Fruit fly (Drosophila melanogaster) whole organism, adult: ENCODE measurements around the gene CG13012.

ENCODE experiments used
- CG11617 ChIP-seq: fragments of 200-800 bp; sonication (Bioruptor generic); optimal IDR thresholded peaks from 2 replicates; lab custom pipeline; 2017; ENCODE audit warnings: mild to moderate bottlenecking, missing biosample characterization, missing genetic modification reagents, missing genetic modification characterization
- CG12768 ChIP-seq: fragments of 200-800 bp; sonication (Bioruptor generic); optimal IDR thresholded peaks from 2 replicates; lab custom pipeline; 2017; ENCODE audit warnings: missing biosample characterization, missing genetic modification characterization, mild to moderate bottlenecking, moderate library complexity, missing genetic modification reagents
- CG14711 ChIP-seq: fragments of 200-800 bp; sonication (Bioruptor generic); optimal IDR thresholded peaks from 2 replicates; lab custom pipeline; 2018; ENCODE audit warnings: missing biosample characterization, mild to moderate bottlenecking, missing genetic modification characterization, moderate library complexity
- CG1620 ChIP-seq: fragments of 200-800 bp; sonication (Bioruptor generic); optimal IDR thresholded peaks from 2 replicates; lab custom pipeline; 2016; ENCODE audit warnings: missing biosample characterization, missing genetic modification characterization
- CG33017 ChIP-seq: fragments of 200-800 bp; sonication (Bioruptor generic); optimal IDR thresholded peaks from 2 replicates; lab custom pipeline; 2018; ENCODE audit warnings: missing biosample characterization, mild to moderate bottlenecking, missing genetic modification characterization, moderate library complexity
- CG5204 ChIP-seq: fragments of 200-800 bp; sonication (Bioruptor generic); optimal IDR thresholded peaks from 2 replicates; lab custom pipeline; 2016; ENCODE audit warnings: missing biosample characterization, missing genetic modification characterization
- CG7045 ChIP-seq: fragments of 200-800 bp; sonication (Bioruptor generic); optimal IDR thresholded peaks from 2 replicates; lab custom pipeline; 2017; ENCODE audit warnings: missing biosample characterization, mild to moderate bottlenecking, missing genetic modification characterization
- CG7101 ChIP-seq: fragments of 200-800 bp; sonication (Bioruptor generic); optimal IDR thresholded peaks from 2 replicates; lab custom pipeline; 2018; ENCODE audit warnings: missing biosample characterization, mild to moderate bottlenecking, missing genetic modification characterization, moderate library complexity
- Clk ChIP-seq: fragments of 200-800 bp; sonication (Bioruptor generic); optimal IDR thresholded peaks from 2 replicates; lab custom pipeline; 2017; ENCODE audit warnings: missing biosample characterization, missing genetic modification characterization
- Crg-1 ChIP-seq: fragments of 200-800 bp; sonication (Bioruptor generic); optimal IDR thresholded peaks from 2 replicates; lab custom pipeline; 2016; ENCODE audit warnings: missing biosample characterization, missing genetic modification characterization
- Hr96 ChIP-seq: fragments of 200-800 bp; sonication (Bioruptor generic); optimal IDR thresholded peaks from 2 replicates; lab custom pipeline; 2016; ENCODE audit warnings: missing biosample characterization, missing genetic modification characterization
- Mnt ChIP-seq: fragments of 200-800 bp; sonication (Bioruptor generic); optimal IDR thresholded peaks from 2 replicates; lab custom pipeline; 2016; ENCODE audit warnings: missing biosample characterization, mild to moderate bottlenecking, missing genetic modification characterization
- bab1 ChIP-seq: fragments of 200-800 bp; sonication (Bioruptor generic); optimal IDR thresholded peaks from 3 replicates; lab custom pipeline; 2019; ENCODE audit warnings: missing biosample characterization, mild to moderate bottlenecking, missing genetic modification characterization, moderate library complexity
- cic ChIP-seq: fragments of 200-800 bp; sonication (Bioruptor generic); optimal IDR thresholded peaks from 2 replicates; lab custom pipeline; 2017; ENCODE audit warnings: missing biosample characterization, mild to moderate bottlenecking, missing genetic modification characterization, moderate library complexity
- cnc ChIP-seq, 2 experiments: fragments of >200 bp; optimal IDR thresholded peaks; 2 replicates each; lab custom pipeline; 2017
- kay ChIP-seq: fragments of 200-800 bp; sonication (Bioruptor generic); peaks from one replicate; lab custom pipeline; 2016; ENCODE audit warnings: missing biosample characterization, missing genetic modification characterization, borderline replicate concordance
- ovo ChIP-seq: fragments of 200-800 bp; sonication (Bioruptor generic); optimal IDR thresholded peaks from 2 replicates; lab custom pipeline; 2016; ENCODE audit warnings: missing biosample characterization, missing genetic modification characterization
- pad ChIP-seq: fragments of 200-800 bp; sonication (Bioruptor generic); optimal IDR thresholded peaks from 3 replicates; lab custom pipeline; 2017; ENCODE audit warnings: missing biosample characterization, missing genetic modification characterization, mild to moderate bottlenecking, moderate library complexity, missing genetic modification reagents
- tj ChIP-seq: fragments of 200-800 bp; sonication (Bioruptor generic); optimal IDR thresholded peaks from 3 replicates; lab custom pipeline; 2017; ENCODE audit warnings: missing biosample characterization, mild to moderate bottlenecking, missing genetic modification characterization, moderate library complexity
- toe ChIP-seq: fragments of 200-800 bp; sonication (Bioruptor generic); optimal IDR thresholded peaks from 2 replicates; lab custom pipeline; 2016; ENCODE audit warnings: missing biosample characterization, missing genetic modification characterization

The CG13012 gene

dm6 chrX:16655724-16656235 lies 20.8 kb downstream of the CG13012 start:
- TF ChIP-seq ovo (GFP tag; lab: Kevin White, UChicago) (peak; percentile 73), pad (peak; percentile 5), cnc (optimal IDR thresholded peaks at IDR 0.05; lab: Kevin White, UChicago) (peak; percentile 43 to 44), toe (no peak), Mnt (GFP tag; lab: Kevin White, UChicago) (peak; percentile 96), CG5204 (GFP tag; lab: Kevin White, UChicago) (no peak), cic (peak; percentile 98), tj (peak; percentile 82), CG7101 (tag; lab: Kevin White, UChicago) (peak; percentile 4), bab1 (peak; percentile 9)

- TF ChIP-seq CG12768 (GFP tag; lab: Kevin White, UChicago) (no peak), tj (peak; percentile 44)
Measured at dm6 chrX:16654931-16655409, 21.6 kb downstream of the CG13012 start, which contains the start of the genes Nemp and r. Gene Nemp (minus strand): TSS chrX:16655015. Gene r (plus strand): TSS chrX:16655359.

dm6 chrX:16651625-16652024 lies 24.9 kb downstream of the CG13012 start:
- no peak for TF ChIP-seq CG7101 (tag; lab: Kevin White, UChicago)
- no peak for TF ChIP-seq CG11617 (GFP tag; lab: Kevin White, UChicago)
- TF ChIP-seq CG33017 (tag; lab: Kevin White, UChicago) = no peak
- TF ChIP-seq CG1620 (GFP tag; lab: Kevin White, UChicago) = no peak
- TF ChIP-seq toe = no peak

DNA sequence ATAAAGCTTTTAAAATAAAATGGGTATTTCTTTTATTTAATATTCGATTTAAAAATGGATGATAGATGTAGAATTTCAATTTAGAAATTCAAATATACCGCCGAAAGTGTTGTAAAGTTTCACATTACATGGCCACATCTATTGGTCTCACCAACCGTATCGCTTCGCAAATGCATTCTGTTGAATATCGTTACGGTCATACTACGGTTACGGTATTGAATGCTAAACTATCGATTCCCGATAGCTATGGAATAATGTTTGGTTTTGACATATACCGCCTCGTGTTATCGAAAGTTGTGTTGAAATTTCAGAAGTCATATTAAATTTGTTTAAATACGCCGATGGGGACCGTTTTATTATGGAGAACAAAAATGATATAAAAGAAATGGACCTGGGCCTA lies 25.5 kb downstream of the CG13012 start, which contains the start of the genes CG32573 and CG42512:
Gene CG32573, plus strand, starts transcription at position 279 of the 400 bp plus-strand sequence.
Gene CG42512, plus strand, starts transcription at position 279 of the 400 bp plus-strand sequence.
- TF ChIP-seq CG12768 (GFP tag; lab: Kevin White, UChicago) = no peak
- TF ChIP-seq Mnt (GFP tag; lab: Kevin White, UChicago) = no peak
- peak; percentile 41 for TF ChIP-seq Crg-1 (GFP tag; lab: Kevin White, UChicago)
- no peak for TF ChIP-seq cic
- TF ChIP-seq CG7101 (tag; lab: Kevin White, UChicago) = peak; percentile 41
- no peak for TF ChIP-seq Clk (GFP tag; lab: Kevin White, UChicago)
- no peak for TF ChIP-seq kay
- no peak for TF ChIP-seq CG33017 (tag; lab: Kevin White, UChicago)
- peak; percentile 29 for TF ChIP-seq pad
- no peak for TF ChIP-seq toe
- no peak for TF ChIP-seq ovo (GFP tag; lab: Kevin White, UChicago)
- TF ChIP-seq CG7045 (GFP tag; lab: Kevin White, UChicago) = no peak
- TF ChIP-seq CG14711 = peak; percentile 4
- TF ChIP-seq CG11617 (GFP tag; lab: Kevin White, UChicago) = no peak
- TF ChIP-seq CG1620 (GFP tag; lab: Kevin White, UChicago) = no peak
- TF ChIP-seq tj = no peak
- TF ChIP-seq Hr96 (GFP tag; lab: Kevin White, UChicago) = no peak
- TF ChIP-seq bab1 = peak; percentile 35
- TF ChIP-seq cnc (optimal IDR thresholded peaks at IDR 0.05; lab: Kevin White, UChicago) = no peak
- peak; percentile 12 for TF ChIP-seq CG5204 (GFP tag; lab: Kevin White, UChicago)

DNA sequence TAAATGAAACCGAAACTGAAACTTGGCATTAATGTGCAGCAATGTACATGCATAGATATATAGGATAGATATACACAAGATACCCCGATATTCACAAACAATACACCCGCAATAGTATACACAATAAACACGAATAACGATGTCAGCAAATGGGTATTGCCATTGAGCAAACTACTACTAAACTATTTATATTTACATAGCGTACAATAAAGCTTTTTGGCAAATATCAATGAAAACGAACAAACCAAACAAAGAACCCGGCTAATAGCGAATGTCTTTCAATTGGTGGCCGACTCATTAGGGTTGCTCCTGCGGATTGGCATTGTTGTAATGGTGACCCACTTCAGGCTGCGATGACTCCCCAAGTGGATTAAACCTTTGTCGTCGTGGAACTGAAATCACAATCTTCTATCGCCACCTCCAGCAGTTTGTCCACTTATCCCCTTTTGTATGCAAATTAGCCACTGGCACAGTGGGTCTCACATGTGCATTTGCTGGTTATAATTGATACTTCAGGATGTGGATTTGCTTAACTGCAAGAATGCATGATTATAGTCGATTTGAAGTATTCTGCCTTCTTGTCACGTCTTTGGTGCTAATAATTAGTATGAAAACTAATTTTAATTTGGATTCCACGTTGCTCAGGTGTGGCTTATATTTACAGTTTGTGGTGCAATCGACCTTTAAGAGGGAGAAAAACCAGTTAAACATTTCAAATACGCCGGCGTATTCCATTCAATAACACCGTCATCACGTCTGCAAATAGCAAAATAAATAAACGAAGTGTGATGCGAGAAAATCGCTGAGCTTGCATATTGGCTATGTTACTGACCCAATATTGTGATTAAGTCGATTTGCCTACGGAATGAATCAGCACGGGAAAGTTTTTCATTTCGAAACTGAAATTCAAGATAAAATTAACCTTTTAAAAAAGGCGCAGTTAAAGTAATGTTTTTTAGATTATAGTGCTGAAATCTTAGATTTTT lies 26.2 kb downstream of the CG13012 start:
- TF ChIP-seq CG12768 (GFP tag; lab: Kevin White, UChicago) = peak; percentile 3
- TF ChIP-seq CG11617 (GFP tag; lab: Kevin White, UChicago) = no peak
- peak; percentile 19 for TF ChIP-seq CG14711
- TF ChIP-seq CG7045 (GFP tag; lab: Kevin White, UChicago) = no peak
- no peak for TF ChIP-seq cic
- peak; percentile 64 for TF ChIP-seq tj

DNA sequence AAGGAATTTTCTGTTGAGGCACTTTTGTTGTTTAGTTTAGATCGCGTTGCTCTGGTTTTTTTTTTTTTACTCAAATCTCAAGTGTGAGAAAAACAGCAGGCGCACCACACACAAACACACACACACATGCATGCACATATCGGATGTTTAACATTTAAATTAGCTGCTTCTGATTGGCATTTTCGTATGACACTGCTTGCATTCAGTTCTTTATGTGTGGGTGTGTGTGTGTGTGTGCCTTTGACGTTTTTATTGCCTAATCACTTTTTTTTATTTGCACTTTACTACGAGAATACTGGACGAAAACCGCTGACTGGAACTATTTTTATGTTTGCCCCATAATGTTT lies 28.1 kb downstream of the CG13012 start:
- TF ChIP-seq tj = peak; percentile 81
- TF ChIP-seq toe = no peak
- no peak for TF ChIP-seq CG7101 (tag; lab: Kevin White, UChicago)

dm6 chrX:16647737-16648434 lies 28.7 kb downstream of the CG13012 start:
- no peak for TF ChIP-seq CG7045 (GFP tag; lab: Kevin White, UChicago)
- TF ChIP-seq cic = no peak
- no peak for TF ChIP-seq CG14711
- TF ChIP-seq tj = peak; percentile 85
- TF ChIP-seq cnc (optimal IDR thresholded peaks at IDR 0.05; lab: Kevin White, UChicago) = no peak
- no peak for TF ChIP-seq CG7101 (tag; lab: Kevin White, UChicago)
- no peak for TF ChIP-seq CG12768 (GFP tag; lab: Kevin White, UChicago)
- TF ChIP-seq Crg-1 (GFP tag; lab: Kevin White, UChicago) = no peak
- no peak for TF ChIP-seq CG33017 (tag; lab: Kevin White, UChicago)
